Worm (Caenorhabditis elegans): ENCODE results near the gene B0252.3.
"Not testable (repeated sequence)": the region's sequence is repeated elsewhere in the genome, so short reads cannot be mapped to it uniquely, and the experiment has no call there.

B0252.3 gene

ce11 chrII:6907657-6908056 lies at the start of gene B0252.3:
Gene B0252.3, minus strand, starts transcription at chrII:6907757.
- TF ChIP-seq dao-5, him-1, W03F9.2 (tag; optimal IDR thresholded peaks at IDR 0.05): not testable (repeated sequence)

ce11 chrII:6955084-6955697 lies 47.6 kb upstream of the B0252.3 start:
- TF ChIP-seq dao-5 (tag; optimal IDR thresholded peaks at IDR 0.05) (no peak), him-1 (tag; optimal IDR thresholded peaks at IDR 0.05) (no peak), W03F9.2 (tag; optimal IDR thresholded peaks at IDR 0.05) (no peak)

ce11 chrII:6951250-6951806 lies 43.8 kb upstream of the B0252.3 start, which contains the start of the genes malt-1 and ceh-38:
Gene malt-1, minus strand, starts transcription at chrII:6951300.
Gene ceh-38, plus strand, starts transcription at chrII:6951526.
- TF ChIP-seq W03F9.2 (tag; optimal IDR thresholded peaks at IDR 0.05) (peak; percentile 89), dao-5 (tag; optimal IDR thresholded peaks at IDR 0.05) (peak; percentile 10), him-1 (tag; optimal IDR thresholded peaks at IDR 0.05) (peak; percentile 95)

ce11 chrII:6943299-6944051 lies 35.9 kb upstream of the B0252.3 start:
- peak; percentile 33 for TF ChIP-seq him-1 (tag; optimal IDR thresholded peaks at IDR 0.05)
- TF ChIP-seq W03F9.2 (tag; optimal IDR thresholded peaks at IDR 0.05): no peak
- TF ChIP-seq dao-5 (tag; optimal IDR thresholded peaks at IDR 0.05): no peak

- no peak for TF ChIP-seq W03F9.2 (tag; optimal IDR thresholded peaks at IDR 0.05)
- no peak for TF ChIP-seq dao-5 (tag; optimal IDR thresholded peaks at IDR 0.05)
- TF ChIP-seq him-1 (tag; optimal IDR thresholded peaks at IDR 0.05): no peak
Observed at ce11 chrII:6941520-6941919, 34.0 kb upstream of the B0252.3 start.

ce11 chrII:6940726-6941230 lies 33.2 kb upstream of the B0252.3 start:
- TF ChIP-seq W03F9.2 (tag; optimal IDR thresholded peaks at IDR 0.05) (no peak), dao-5 (tag; optimal IDR thresholded peaks at IDR 0.05) (no peak)

- TF ChIP-seq him-1 (tag; optimal IDR thresholded peaks at IDR 0.05): no peak
- TF ChIP-seq dao-5 (tag; optimal IDR thresholded peaks at IDR 0.05): no peak
- TF ChIP-seq W03F9.2 (tag; optimal IDR thresholded peaks at IDR 0.05): no peak
Observed at ce11 chrII:6939873-6940272, 32.3 kb upstream of the B0252.3 start.

- no peak for TF ChIP-seq W03F9.2 (tag; optimal IDR thresholded peaks at IDR 0.05)
Observed at ce11 chrII:6937057-6937456, 29.5 kb upstream of the B0252.3 start.

ce11 chrII:6936528-6936927 lies 29.0 kb upstream of the B0252.3 start:
- TF ChIP-seq him-1 (tag; optimal IDR thresholded peaks at IDR 0.05) (no peak), W03F9.2 (tag; optimal IDR thresholded peaks at IDR 0.05) (no peak), dao-5 (tag; optimal IDR thresholded peaks at IDR 0.05) (no peak)

- TF ChIP-seq dao-5 (tag; optimal IDR thresholded peaks at IDR 0.05) (no peak), him-1 (tag; optimal IDR thresholded peaks at IDR 0.05) (no peak), W03F9.2 (tag; optimal IDR thresholded peaks at IDR 0.05) (no peak)
Observed at ce11 chrII:6935975-6936374, 28.4 kb upstream of the B0252.3 start.

- TF ChIP-seq dao-5 (tag; optimal IDR thresholded peaks at IDR 0.05) (no peak), him-1 (tag; optimal IDR thresholded peaks at IDR 0.05) (no peak), W03F9.2 (tag; optimal IDR thresholded peaks at IDR 0.05) (no peak)
Observed at ce11 chrII:6934729-6935128, 27.2 kb upstream of the B0252.3 start.

ce11 chrII:6932978-6933377 lies 25.4 kb upstream of the B0252.3 start:
- no peak for TF ChIP-seq him-1 (tag; optimal IDR thresholded peaks at IDR 0.05)
- no peak for TF ChIP-seq dao-5 (tag; optimal IDR thresholded peaks at IDR 0.05)
- TF ChIP-seq W03F9.2 (tag; optimal IDR thresholded peaks at IDR 0.05): no peak

- no peak for TF ChIP-seq W03F9.2 (tag; optimal IDR thresholded peaks at IDR 0.05)
- TF ChIP-seq him-1 (tag; optimal IDR thresholded peaks at IDR 0.05): no peak
- no peak for TF ChIP-seq dao-5 (tag; optimal IDR thresholded peaks at IDR 0.05)
Observed at ce11 chrII:6930072-6930471, 22.5 kb upstream of the B0252.3 start.

- TF ChIP-seq him-1 (tag; optimal IDR thresholded peaks at IDR 0.05) (no peak), dao-5 (tag; optimal IDR thresholded peaks at IDR 0.05) (no peak), W03F9.2 (tag; optimal IDR thresholded peaks at IDR 0.05) (no peak)
Observed at ce11 chrII:6928416-6928815, 20.9 kb upstream of the B0252.3 start, which contains the start of gene flcn-1. Gene flcn-1, plus strand, starts transcription at chrII:6928763.
